Worm (Caenorhabditis elegans) whole organism, L3 larva: ENCODE data around the gene nhr-208.

Source experiments
- ceh-82 ChIP-seq: fragments of 150-350 bp; optimal IDR thresholded peaks from 2 replicates; lab custom pipeline; 2014; ENCODE audit warnings: missing biosample characterization, missing genetic modification characterization
- egl-27 ChIP-seq: sonication (generic microtip); optimal IDR thresholded peaks from 4 replicates; lab custom pipeline; 2017; ENCODE audit warnings: missing biosample characterization, missing genetic modification reagents, missing genetic modification characterization
- elt-2 ChIP-seq: sonication (generic microtip); optimal IDR thresholded peaks from 2 replicates; lab custom pipeline; 2016; ENCODE audit warnings: missing genetic modification reagents, mild to moderate bottlenecking, missing genetic modification characterization, missing compliant biosample characterization
- jun-1 ChIP-seq: fragments of 150-350 bp; optimal IDR thresholded peaks from 2 replicates; lab custom pipeline; 2014; ENCODE audit warnings: missing biosample characterization, missing genetic modification reagents, missing genetic modification characterization
- mdl-1 ChIP-seq: fragments of 150-350 bp; optimal IDR thresholded peaks from 2 replicates; lab custom pipeline; 2014; ENCODE audit warnings: missing biosample characterization, missing genetic modification characterization
- nhr-76 ChIP-seq: fragments of 150-350 bp; sonication (generic microtip); optimal IDR thresholded peaks from 5 replicates; lab custom pipeline; 2014; ENCODE audit warnings: missing biosample characterization, missing genetic modification characterization
- pqm-1 ChIP-seq: fragments of 150-350 bp; optimal IDR thresholded peaks from 2 replicates; lab custom pipeline; 2017; ENCODE audit warnings: missing biosample characterization, missing genetic modification characterization, inconsistent platforms
- skn-1 ChIP-seq: fragments of 150-350 bp; optimal IDR thresholded peaks from 2 replicates; lab custom pipeline; 2014; ENCODE audit warnings: missing biosample characterization, missing genetic modification characterization
- zag-1 ChIP-seq: fragments of 150-350 bp; optimal IDR thresholded peaks from 2 replicates; lab custom pipeline; 2014; ENCODE audit warnings: missing biosample characterization, missing genetic modification characterization

DNA sequence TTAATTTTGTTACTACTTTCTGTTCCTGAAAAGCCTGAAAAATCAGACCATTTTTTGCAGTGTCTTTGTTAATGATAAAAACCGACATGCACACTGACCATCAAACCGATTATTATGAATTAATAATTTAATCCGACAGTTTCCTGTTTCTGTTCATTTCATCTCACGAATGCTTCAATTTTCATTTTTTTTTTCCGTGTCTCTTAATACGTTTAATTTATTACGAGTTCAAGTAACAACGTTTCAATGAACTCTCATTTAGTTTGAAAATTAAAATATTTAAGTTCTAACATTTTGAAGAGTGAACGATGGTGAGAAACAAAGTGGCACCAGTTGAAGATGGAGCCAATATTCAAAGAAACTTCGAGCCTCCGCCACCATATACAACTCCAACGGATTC is 20.6 kb downstream of the nhr-208 start, which contains the start of gene spin-1:
- TF ChIP-seq pqm-1 (no peak), jun-1 (tag; lab: Kevin White, UChicago) (no peak), ceh-82 (tag; lab: Kevin White, UChicago) (no peak), elt-2 (no peak), nhr-76 (tag; lab: Kevin White, UChicago) (no peak), egl-27 (tag; lab: Kevin White, UChicago) (no peak), mdl-1 (no peak), zag-1 (tag; lab: Kevin White, UChicago) (no peak), skn-1 (tag; lab: Kevin White, UChicago) (no peak)
